Comparison of ENCODE assay signal across 1 fruit fly cellular context in genomic region chr3R:27986794-27987193, dm6.
TF ChIP-seq lines count a peak whose summit lies in the region.

No protein-coding gene starts in this region.

TF ChIP-seq in whole organism, embryonic, 481 proteins besides CTCF, POLR2A, EP300 and RAD21 (continued from another document):
- TF ChIP-seq Usf (GFP tag; optimal IDR thresholded peaks at IDR 0.05; lab: Kevin White, UChicago) (no peak), ase (GFP tag; IDR thresholded peaks at IDR 0.05; lab: Robert Waterston, UW) (no peak), grn (GFP tag; optimal IDR thresholded peaks at IDR 0.05; lab: Kevin White, UChicago) (peak; percentile 45), lab (GFP tag; optimal IDR thresholded peaks at IDR 0.05; lab: Kevin White, UChicago) (peak; percentile 47), bigmax (GFP tag; optimal IDR thresholded peaks at IDR 0.05; lab: Kevin White, UChicago) (peak; percentile 2), GATAe (GFP tag; conservative IDR thresholded peaks at IDR 0.05; lab: Robert Waterston, UW) (peak; percentile 23; the same call in 1 of the 2 replicates), CG11723 (GFP tag; optimal IDR thresholded peaks at IDR 0.05; lab: Kevin White, UChicago) (no peak), Pdp1 (GFP tag; optimal IDR thresholded peaks at IDR 0.05; lab: Kevin White, UChicago) (peak in 1 of 2 experiments; percentile 80), CG34376 (GFP tag; optimal IDR thresholded peaks at IDR 0.05; lab: Kevin White, UChicago) (peak; percentile 50), exex (tag; optimal IDR thresholded peaks at IDR 0.05; lab: Kevin White, UChicago) (peak; percentile 47), eve (GFP tag; optimal IDR thresholded peaks at IDR 0.05; lab: Kevin White, UChicago) (no peak), CG13287 (GFP tag; IDR thresholded peaks at IDR 0.05; lab: Robert Waterston, UW; ENCODE audit: partially characterized antibody) (no peak), Med (GFP tag; lab: Kevin White, UChicago) (peak; percentile 54), CG1647 (GFP tag; optimal IDR thresholded peaks at IDR 0.05; lab: Kevin White, UChicago) (no peak), CG8290 (GFP tag; optimal IDR thresholded peaks at IDR 0.05; lab: Kevin White, UChicago) (no peak), CG8290 (tag; optimal IDR thresholded peaks at IDR 0.05; lab: Kevin White, UChicago) (peak in 1 of 2 experiments; percentile 51), fd3F (GFP tag; optimal IDR thresholded peaks at IDR 0.05; lab: Kevin White, UChicago) (peak; percentile 5), usp (GFP tag; optimal IDR thresholded peaks at IDR 0.05; lab: Kevin White, UChicago) (no peak), rib (GFP tag; IDR thresholded peaks at IDR 0.05; lab: Robert Waterston, UW) (0 out of 2 replicates have a peak, but pooled peaks have one; percentile 35), cas (GFP tag; IDR thresholded peaks at IDR 0.05; lab: Robert Waterston, UW) (no peak), sim (GFP tag; IDR thresholded peaks at IDR 0.05; lab: Robert Waterston, UW) (no peak), ara (GFP tag; IDR thresholded peaks at IDR 0.05; lab: Robert Waterston, UW) (no peak), CG12071 (GFP tag; optimal IDR thresholded peaks at IDR 0.05; lab: Kevin White, UChicago) (peak; percentile 29), chm (GFP tag; IDR thresholded peaks at IDR 0.05; lab: Robert Waterston, UW) (0 out of 2 replicates have a peak, but pooled peaks have one; percentile 16), stwl (tag; optimal IDR thresholded peaks at IDR 0.05; lab: Kevin White, UChicago) (no peak), ATbp (GFP tag; optimal IDR thresholded peaks at IDR 0.05; lab: Kevin White, UChicago) (peak; percentile 13), fd64A (GFP tag; optimal IDR thresholded peaks at IDR 0.05; lab: Kevin White, UChicago) (peak; percentile 45), CG4730 (GFP tag; IDR thresholded peaks at IDR 0.05; lab: Robert Waterston, UW) (no peak), CG33213 (GFP tag; optimal IDR thresholded peaks at IDR 0.05; lab: Kevin White, UChicago) (peak; percentile 23), CG17361 (GFP tag; IDR thresholded peaks at IDR 0.05; lab: Robert Waterston, UW) (no peak), luna (GFP tag; optimal IDR thresholded peaks at IDR 0.05; lab: Kevin White, UChicago) (no peak), BtbVII (GFP tag; optimal IDR thresholded peaks at IDR 0.05; lab: Kevin White, UChicago) (peak; percentile 33), CG3838 (GFP tag; optimal IDR thresholded peaks at IDR 0.05; lab: Kevin White, UChicago) (no peak), Hey (tag; optimal IDR thresholded peaks at IDR 0.05; lab: Kevin White, UChicago) (peak; percentile 34), Fer3 (tag; optimal IDR thresholded peaks at IDR 0.05; lab: Kevin White, UChicago) (no peak), CG9817 (tag; optimal IDR thresholded peaks at IDR 0.05; lab: Kevin White, UChicago) (peak; percentile 6), Vsx1 (GFP tag; optimal IDR thresholded peaks at IDR 0.05; lab: Kevin White, UChicago) (peak; percentile 41), CG11247 (GFP tag; IDR thresholded peaks at IDR 0.05; lab: Robert Waterston, UW) (0 out of 2 replicates have a peak, but pooled peaks have one; percentile 27), CG12769 (tag; optimal IDR thresholded peaks at IDR 0.05; lab: Kevin White, UChicago) (peak; percentile 43)
